Worm (Caenorhabditis elegans): Measurements from ENCODE around the gene scl-15.

DNA sequence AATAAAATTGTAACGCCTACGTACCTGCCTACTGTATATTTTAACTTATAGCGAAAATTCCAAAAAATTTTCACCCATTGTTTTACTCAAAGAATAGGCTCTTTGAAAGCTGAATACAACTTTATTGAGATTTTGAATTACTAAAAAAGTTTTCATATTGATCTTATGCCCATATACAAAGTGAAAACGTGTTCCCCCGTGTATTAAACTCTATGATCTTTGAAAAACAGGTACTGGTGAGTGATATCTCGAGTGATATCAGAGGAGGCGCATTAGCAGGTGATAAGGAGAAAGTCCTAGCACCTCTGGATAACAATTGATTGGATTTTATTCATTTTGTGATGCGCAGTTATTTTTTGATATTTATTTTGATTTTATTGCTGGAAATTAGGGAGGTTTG is 44.3 kb downstream of the scl-15 start, which contains the start of gene C17F4.3:
- TF ChIP-seq nhr-28 (tag; optimal IDR thresholded peaks at IDR 0.05) (no peak), unc-62 (GFP tag; optimal IDR thresholded peaks at IDR 0.05) (no peak), unc-39 (tag; optimal IDR thresholded peaks at IDR 0.05) (no peak), zag-1 (tag; optimal IDR thresholded peaks at IDR 0.05) (no peak), nhr-77 (tag; optimal IDR thresholded peaks at IDR 0.05) (no peak), lin-15B (tag; optimal IDR thresholded peaks at IDR 0.05) (no peak), hmg-11 (tag; optimal IDR thresholded peaks at IDR 0.05) (no peak)

Data from whole organism, L3 larva.